Worm (Caenorhabditis elegans): ENCODE data around the gene glb-22.

glb-22 gene

DNA sequence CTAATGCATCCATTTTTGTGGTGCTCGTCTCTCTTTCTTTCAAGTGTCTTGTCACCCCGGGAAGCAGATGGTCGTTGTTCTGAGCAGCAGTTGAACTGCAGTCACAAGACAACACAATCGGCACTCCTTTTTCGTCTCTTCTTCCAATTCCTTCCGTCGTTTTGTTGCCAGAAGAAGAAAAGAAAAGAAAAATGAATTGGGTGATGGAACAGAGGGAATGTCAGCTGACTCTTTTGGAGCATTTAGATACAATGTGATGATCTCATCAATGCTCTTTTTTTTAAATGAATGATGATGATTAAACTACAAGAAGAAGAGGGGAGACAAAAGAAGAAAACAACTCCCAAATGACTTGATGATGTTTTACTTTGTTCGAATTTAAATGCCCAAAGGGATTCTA, 49.9 kb downstream of the glb-22 start:
- TF ChIP-seq lsy-2 (tag; optimal IDR thresholded peaks at IDR 0.05) (peak in 1 of 2 experiments; percentile 47), peb-1 (tag; optimal IDR thresholded peaks at IDR 0.05) (no peak), mab-5 (tag; optimal IDR thresholded peaks at IDR 0.05) (peak; percentile 27), lin-39 (tag; optimal IDR thresholded peaks at IDR 0.05) (peak; percentile 1), sma-3 (GFP tag; optimal IDR thresholded peaks at IDR 0.05) (no peak), sem-4 (tag; optimal IDR thresholded peaks at IDR 0.05) (peak; percentile 31), C34F6.9 (tag; optimal IDR thresholded peaks at IDR 0.05) (peak; percentile 62), zag-1 (tag; optimal IDR thresholded peaks at IDR 0.05) (no peak), sma-9 (GFP tag; optimal IDR thresholded peaks at IDR 0.05) (peak; percentile 6), sma-9 (tag; optimal IDR thresholded peaks at IDR 0.05) (no peak), nhr-129 (tag; optimal IDR thresholded peaks at IDR 0.05) (peak; percentile 58)

ce11 chrV:14650631-14651030, 50.6 kb downstream of the glb-22 start:
- no peak for TF ChIP-seq lin-39 (tag; optimal IDR thresholded peaks at IDR 0.05)
- no peak for TF ChIP-seq aly-2 (tag; optimal IDR thresholded peaks at IDR 0.05)

ce11 chrV:14655689-14656088, 55.6 kb downstream of the glb-22 start:
- TF ChIP-seq nhr-25 (tag; optimal IDR thresholded peaks at IDR 0.05) (peak; percentile 47), blmp-1 (tag; optimal IDR thresholded peaks at IDR 0.05; ENCODE audit: insufficient read depth) (peak; percentile 29), ZK546.5 (tag; optimal IDR thresholded peaks at IDR 0.05) (no peak), nhr-11 (tag; optimal IDR thresholded peaks at IDR 0.05) (no peak)

Measured in whole organism, L2 larva.